Fruit fly (Drosophila melanogaster): ENCODE results near the gene SelT.
A peak's percentile ranks its signal among the peaks of the same experiment; 100 is the strongest.

The SelT gene

DNA sequence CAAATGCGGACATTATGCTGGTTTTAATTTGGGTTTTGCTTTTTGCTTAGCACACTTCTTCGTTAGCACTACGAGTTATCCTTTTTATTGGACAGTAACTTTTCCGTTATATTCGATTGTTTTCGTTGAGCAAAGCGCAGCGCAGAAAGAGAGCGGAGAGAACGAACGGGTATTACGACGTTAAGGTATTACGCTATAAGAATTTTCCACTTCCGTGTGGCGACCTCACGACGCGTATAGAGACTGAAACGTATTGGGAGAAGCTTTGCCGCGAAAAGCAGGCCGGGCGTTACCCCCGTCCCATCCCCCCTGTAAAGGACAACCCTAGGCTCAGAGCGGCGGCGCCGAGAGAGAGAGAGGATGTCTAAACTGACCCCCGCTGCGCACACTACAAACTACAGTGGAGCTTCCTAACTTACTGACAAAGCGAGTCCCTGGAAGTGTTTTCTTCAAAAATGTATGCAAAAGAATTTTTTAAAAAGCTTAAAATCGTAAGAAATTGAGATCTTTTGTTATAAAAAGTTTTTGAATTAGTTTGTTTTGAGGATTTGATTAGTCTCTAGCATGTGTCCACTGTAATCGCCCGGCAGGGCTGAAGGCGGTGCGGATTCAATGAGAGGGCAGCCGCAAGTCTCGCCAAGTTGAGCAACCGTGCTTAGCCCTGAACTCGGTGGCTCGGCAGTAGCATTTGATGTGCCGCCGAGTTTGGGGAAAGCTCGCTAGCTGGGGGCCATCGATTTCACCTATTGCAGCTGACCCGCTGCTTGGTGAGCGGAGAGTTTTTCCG is 5.9 kb upstream of the SelT start (continued):
- TF ChIP-seq ss (GFP tag; optimal IDR thresholded peaks at IDR 0.05), result peak; percentile 85 to 87
- peak; percentile 89 for TF ChIP-seq lz (GFP tag; optimal IDR thresholded peaks at IDR 0.05)
- peak; percentile 91 for TF ChIP-seq esn (GFP tag; optimal IDR thresholded peaks at IDR 0.05)
- TF ChIP-seq cyc (GFP tag; optimal IDR thresholded peaks at IDR 0.05), result peak; percentile 88
- peak; percentile 80 to 82 for TF ChIP-seq salr (GFP tag; optimal IDR thresholded peaks at IDR 0.05)
- TF ChIP-seq fkh (GFP tag; optimal IDR thresholded peaks at IDR 0.05), result peak; percentile 58
- TF ChIP-seq net (GFP tag; optimal IDR thresholded peaks at IDR 0.05), result peak; percentile 87
- TF ChIP-seq CG31627 (GFP tag; optimal IDR thresholded peaks at IDR 0.05), result peak; percentile 90
- TF ChIP-seq Eip93F (GFP tag; optimal IDR thresholded peaks at IDR 0.05), result peak; percentile 72
- peak; percentile 87 for TF ChIP-seq Met (GFP tag; optimal IDR thresholded peaks at IDR 0.05)
- peak; percentile 76 for TF ChIP-seq CG11902 (GFP tag; optimal IDR thresholded peaks at IDR 0.05)
- TF ChIP-seq Sox102F (GFP tag; optimal IDR thresholded peaks at IDR 0.05), result peak; percentile 89
- TF ChIP-seq CG11294 (GFP tag; IDR thresholded peaks at IDR 0.05), result peak; percentile 89
- TF ChIP-seq CG6854 (GFP tag; optimal IDR thresholded peaks at IDR 0.05), result peak; percentile 29
- peak; percentile 88 for TF ChIP-seq CG3032 (tag; optimal IDR thresholded peaks at IDR 0.05)
- TF ChIP-seq eg (GFP tag; IDR thresholded peaks at IDR 0.05), result peak; percentile 89
- TF ChIP-seq CG9139 (GFP tag; optimal IDR thresholded peaks at IDR 0.05), result peak; percentile 76
- peak; percentile 69 for TF ChIP-seq Lpt (GFP tag; optimal IDR thresholded peaks at IDR 0.05)
- TF ChIP-seq topi (GFP tag; optimal IDR thresholded peaks at IDR 0.05), result peak; percentile 88
- TF ChIP-seq CG32006 (GFP tag; optimal IDR thresholded peaks at IDR 0.05), result peak; percentile 88
- TF ChIP-seq CG3919 (GFP tag; optimal IDR thresholded peaks at IDR 0.05), result peak; percentile 91
- peak; percentile 60 for TF ChIP-seq dac (GFP tag; optimal IDR thresholded peaks at IDR 0.05)
- TF ChIP-seq CG16779 (tag; optimal IDR thresholded peaks at IDR 0.05), result peak; percentile 80
- TF ChIP-seq Sox15 (GFP tag; optimal IDR thresholded peaks at IDR 0.05), result peak; percentile 82
- peak; percentile 91 for TF ChIP-seq Hr4 (GFP tag; optimal IDR thresholded peaks at IDR 0.05)
- peak; percentile 88 for TF ChIP-seq CG15336 (GFP tag; IDR thresholded peaks at IDR 0.05)
- TF ChIP-seq pdm3 (GFP tag; optimal IDR thresholded peaks at IDR 0.05), result peak; percentile 91
- no peak for TF ChIP-seq CG4318 (GFP tag; optimal IDR thresholded peaks at IDR 0.05)

DNA sequence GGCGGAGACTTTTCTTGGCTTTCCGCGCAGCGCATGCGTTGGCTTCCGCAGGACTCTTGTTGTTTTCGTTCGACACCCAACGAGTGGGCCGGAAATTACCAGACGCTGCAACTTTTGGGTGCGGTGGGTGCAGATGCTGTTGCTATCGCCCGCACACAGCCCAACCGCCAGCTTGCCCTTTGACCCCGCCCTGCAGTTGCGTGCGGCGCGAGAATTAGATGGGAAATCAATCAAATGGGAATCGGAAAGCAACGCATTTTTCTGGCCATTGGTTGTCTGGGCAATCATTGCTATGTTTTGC is 5.3 kb upstream of the SelT start:
- TF ChIP-seq Hr4 (GFP tag; optimal IDR thresholded peaks at IDR 0.05) (no peak), CG10669 (GFP tag; optimal IDR thresholded peaks at IDR 0.05) (no peak), Ets96B (tag; optimal IDR thresholded peaks at IDR 0.05) (no peak), CG11762 (GFP tag; optimal IDR thresholded peaks at IDR 0.05; ENCODE audit: insufficient read depth) (no peak), CG8319 (GFP tag; optimal IDR thresholded peaks at IDR 0.05) (no peak), Eip93F (GFP tag; optimal IDR thresholded peaks at IDR 0.05) (no peak), eg (GFP tag; IDR thresholded peaks at IDR 0.05) (no peak), Ets21C (GFP tag; optimal IDR thresholded peaks at IDR 0.05) (no peak), CG6808 (GFP tag; optimal IDR thresholded peaks at IDR 0.05) (no peak), CG6163 (GFP tag; IDR thresholded peaks at IDR 0.05) (no peak), Sox102F (GFP tag; optimal IDR thresholded peaks at IDR 0.05) (no peak), CG31627 (GFP tag; optimal IDR thresholded peaks at IDR 0.05) (no peak), salr (GFP tag; optimal IDR thresholded peaks at IDR 0.05) (no peak), OdsH (GFP tag; optimal IDR thresholded peaks at IDR 0.05) (no peak), Gug (GFP tag; IDR thresholded peaks at IDR 0.05) (no peak), Blimp-1 (GFP tag; optimal IDR thresholded peaks at IDR 0.05) (no peak)

DNA sequence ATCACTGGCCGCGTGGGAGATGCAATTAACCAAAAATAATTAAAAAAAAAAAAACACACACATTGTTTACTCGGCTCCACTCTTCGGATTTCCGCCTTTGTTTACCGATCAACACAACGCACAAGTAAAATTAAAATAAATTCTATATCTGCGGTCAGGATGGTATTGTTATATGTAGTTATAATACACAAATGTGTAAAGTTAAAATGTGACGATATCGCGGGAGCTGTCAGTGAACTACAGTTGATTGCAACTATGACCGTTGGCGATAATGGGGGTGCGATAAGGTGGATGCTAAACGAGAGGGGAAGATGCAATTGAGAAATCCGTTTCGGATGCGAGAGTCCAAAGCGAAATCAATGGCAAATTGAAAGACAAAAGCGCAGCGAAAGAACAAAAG is 4.4 kb upstream of the SelT start:
- TF ChIP-seq vri (GFP tag; optimal IDR thresholded peaks at IDR 0.05) (peak; percentile 10), svp (GFP tag) (peak; percentile 70), CG9139 (GFP tag; optimal IDR thresholded peaks at IDR 0.05) (no peak), fkh (GFP tag; optimal IDR thresholded peaks at IDR 0.05) (no peak), Eip78C (GFP tag) (peak; percentile 70), ss (GFP tag; optimal IDR thresholded peaks at IDR 0.05) (no peak), Sox14 (GFP tag; optimal IDR thresholded peaks at IDR 0.05) (no peak)

Data from whole organism, prepupa.